Fruit fly (Drosophila melanogaster): Measurements from ENCODE around the gene CG3225.
A peak's percentile ranks its signal among the peaks of the same experiment; 100 is the strongest.

The CG3225 gene

dm6 chr2L:4854822-4855221 is 36.8 kb upstream of the CG3225 start (continued):
- TF ChIP-seq Blimp-1 (GFP tag; optimal IDR thresholded peaks at IDR 0.05) (peak; percentile 15), CG1603 (tag; optimal IDR thresholded peaks at IDR 0.05) (no peak), CG12071 (GFP tag; optimal IDR thresholded peaks at IDR 0.05) (no peak), YL-1 (GFP tag; optimal IDR thresholded peaks at IDR 0.05) (no peak), odd (GFP tag; optimal IDR thresholded peaks at IDR 0.05) (no peak), sim (GFP tag; IDR thresholded peaks at IDR 0.05) (no peak), chinmo (GFP tag; IDR thresholded peaks at IDR 0.05; ENCODE audit: partially characterized antibody) (no peak), CG3726 (GFP tag; IDR thresholded peaks at IDR 0.05) (no peak), CG9876 (GFP tag; optimal IDR thresholded peaks at IDR 0.05) (no peak), lmd (GFP tag; IDR thresholded peaks at IDR 0.05) (no peak), phol (tag; optimal IDR thresholded peaks at IDR 0.05) (peak; percentile 13), p53 (GFP tag; optimal IDR thresholded peaks at IDR 0.05) (no peak), CG8478 (optimal IDR thresholded peaks at IDR 0.05) (no peak), Doc3 (GFP tag; IDR thresholded peaks at IDR 0.05; ENCODE audit: partially characterized antibody) (no peak), CG16863 (GFP tag; optimal IDR thresholded peaks at IDR 0.05) (peak; percentile 5), gem (tag; optimal IDR thresholded peaks at IDR 0.05) (peak; percentile 33), Dll (GFP tag; IDR thresholded peaks at IDR 0.05; ENCODE audit: partially characterized antibody) (no peak), prd (optimal IDR thresholded peaks at IDR 0.05) (no peak), prd (GFP tag; IDR thresholded peaks at IDR 0.05) (no peak), CG6175 (GFP tag; IDR thresholded peaks at IDR 0.05) (no peak), ranshi (GFP tag; IDR thresholded peaks at IDR 0.05) (0 out of 2 replicates have a peak, but pooled peaks have one; percentile 34), Fer1 (GFP tag; optimal IDR thresholded peaks at IDR 0.05) (peak; percentile 4), CG6765 (GFP tag; optimal IDR thresholded peaks at IDR 0.05) (no peak), CG12155 (GFP tag; optimal IDR thresholded peaks at IDR 0.05) (no peak), CG4424 (GFP tag; optimal IDR thresholded peaks at IDR 0.05) (peak; percentile 2), dysf (GFP tag; IDR thresholded peaks at IDR 0.05) (peak; percentile 40; the same call in 2 of the 3 replicates), CG11093 (GFP tag; IDR thresholded peaks at IDR 0.05) (no peak), row (GFP tag; IDR thresholded peaks at IDR 0.05) (peak; percentile 66), sens (GFP tag) (peak; percentile 41), Myb (GFP tag; optimal IDR thresholded peaks at IDR 0.05) (peak; percentile 10), CG2712 (tag; optimal IDR thresholded peaks at IDR 0.05) (peak; percentile 11), CG4730 (GFP tag; IDR thresholded peaks at IDR 0.05) (no peak), B-H2 (GFP tag; optimal IDR thresholded peaks at IDR 0.05) (no peak), klu (GFP tag; IDR thresholded peaks at IDR 0.05) (no peak), Xbp1 (GFP tag; optimal IDR thresholded peaks at IDR 0.05) (peak; percentile 24), CG2889 (GFP tag; IDR thresholded peaks at IDR 0.05) (0 out of 3 replicates have a peak, but pooled peaks have one; percentile 9), CG9215 (GFP tag; IDR thresholded peaks at IDR 0.05) (no peak), bcd (GFP tag; optimal IDR thresholded peaks at IDR 0.05) (no peak), dpn (GFP tag; optimal IDR thresholded peaks at IDR 0.05) (no peak), CG17186 (GFP tag; optimal IDR thresholded peaks at IDR 0.05) (no peak), slou (GFP tag; optimal IDR thresholded peaks at IDR 0.05) (no peak), Vsx1 (GFP tag; optimal IDR thresholded peaks at IDR 0.05) (no peak), Hsf (GFP tag; optimal IDR thresholded peaks at IDR 0.05) (no peak), CG17612 (GFP tag; IDR thresholded peaks at IDR 0.05) (no peak), maf-S (GFP tag; optimal IDR thresholded peaks at IDR 0.05) (no peak), CG18262 (tag; optimal IDR thresholded peaks at IDR 0.05) (no peak), unc-4 (GFP tag; IDR thresholded peaks at IDR 0.05; ENCODE audit: partially characterized antibody) (no peak), pb (GFP tag; optimal IDR thresholded peaks at IDR 0.05) (no peak), CG18599 (GFP tag; optimal IDR thresholded peaks at IDR 0.05) (peak; percentile 46), run (tag; optimal IDR thresholded peaks at IDR 0.05) (no peak), dmrt11E (tag; optimal IDR thresholded peaks at IDR 0.05) (peak; percentile 1), CG2199 (GFP tag; IDR thresholded peaks at IDR 0.05) (no peak), NC2β (GFP tag; optimal IDR thresholded peaks at IDR 0.05) (no peak)

All from whole organism, embryonic.